Worm (Caenorhabditis elegans): ENCODE results near the gene sam-4.

DNA sequence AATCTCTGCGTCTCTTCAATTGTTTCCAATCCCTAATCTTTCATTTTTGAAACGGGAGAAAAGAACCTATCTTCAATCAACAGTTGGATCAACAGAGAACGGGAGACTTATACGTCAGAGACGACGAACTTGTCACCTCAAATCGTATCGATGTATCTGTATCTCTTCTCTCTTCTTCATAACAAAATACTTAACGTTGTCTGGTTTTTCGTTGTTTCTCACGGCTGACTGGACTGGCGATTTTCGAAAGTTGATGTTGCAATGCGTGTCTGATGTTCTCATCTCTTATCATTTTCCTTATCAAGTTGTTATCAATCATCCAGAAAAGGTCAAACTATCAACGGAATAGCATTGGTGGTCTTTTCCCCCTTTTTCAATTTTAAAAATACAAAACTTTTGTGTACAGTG, 43.5 kb downstream of the sam-4 start:
- TF ChIP-seq sma-9 (GFP tag; optimal IDR thresholded peaks at IDR 0.05) (peak; percentile 97), sma-9 (tag; optimal IDR thresholded peaks at IDR 0.05) (peak; percentile 63), nhr-11 (tag; optimal IDR thresholded peaks at IDR 0.05) (no peak), nhr-25 (tag; optimal IDR thresholded peaks at IDR 0.05) (peak; percentile 92), ZK546.5 (tag; optimal IDR thresholded peaks at IDR 0.05) (no peak)
